Worm (Caenorhabditis elegans) whole organism, young adult: Measurements from ENCODE around the gene kap-1.

ENCODE experiments used
- B0035.1 ChIP-seq: sonication (generic microtip); optimal IDR thresholded peaks from 2 replicates; lab custom pipeline; 2016; ENCODE audit warnings: missing genetic modification characterization, mild to moderate bottlenecking, missing compliant biosample characterization, missing genotype, missing genetic modification reagents
- B0261.1 ChIP-seq: sonication (generic microtip); optimal IDR thresholded peaks from 2 replicates; lab custom pipeline; 2016; ENCODE audit warnings: mild to moderate bottlenecking, missing genetic modification characterization, moderate library complexity, missing compliant biosample characterization
- B0336.3 ChIP-seq: fragments of 200-800 bp; sonication (Bioruptor generic); IDR thresholded peaks from 2 replicates; pipeline ENCODE4 v1.3.6; 2022; ENCODE audit warnings: missing genetic modification characterization, missing compliant biosample characterization
- C06A6.2 ChIP-seq: fragments of 200-800 bp; sonication (Bioruptor generic); conservative IDR thresholded peaks from 2 replicates; pipeline ENCODE4 v1.3.6; 2022; ENCODE audit warnings: missing genetic modification characterization, missing compliant biosample characterization
- C17E4.6 ChIP-seq: fragments of 200-800 bp; sonication (Bioruptor generic); IDR thresholded peaks from 2 replicates; pipeline ENCODE4 v1.3.6; 2022; ENCODE audit warnings: missing genetic modification reagents, missing genetic modification characterization, missing compliant biosample characterization
- D2030.7 ChIP-seq: fragments of 200-800 bp; sonication (Bioruptor generic); IDR thresholded peaks from 2 replicates; pipeline ENCODE4 v1.3.6; 2022; ENCODE audit warnings: missing genetic modification reagents, missing genetic modification characterization, missing compliant biosample characterization
- F22D6.2 ChIP-seq: sonication (generic microtip); optimal IDR thresholded peaks from 2 replicates; lab custom pipeline; 2016; ENCODE audit warnings: mild to moderate bottlenecking, missing genetic modification characterization, missing compliant biosample characterization
- F23B12.7 ChIP-seq: sonication (generic microtip); optimal IDR thresholded peaks from 2 replicates; lab custom pipeline; 2017; ENCODE audit warnings: missing genetic modification characterization, mild to moderate bottlenecking, missing compliant biosample characterization, antibody characterized with exemption, moderate library complexity; ENCODE audit not compliant: insufficient read depth
- F33H1.4 ChIP-seq: fragments of 200-800 bp; sonication (Bioruptor generic); IDR thresholded peaks from 2 replicates; pipeline ENCODE4 v1.3.6; 2022; ENCODE audit warnings: missing genetic modification reagents, missing genetic modification characterization, missing compliant biosample characterization
- F57A8.1 ChIP-seq: fragments of 200-800 bp; sonication (Bioruptor generic); optimal IDR thresholded peaks from 2 replicates; lab custom pipeline; 2018; ENCODE audit warnings: mild to moderate bottlenecking, missing genetic modification characterization, moderate library complexity, missing compliant biosample characterization
- T26A5.8 ChIP-seq: sonication (generic microtip); optimal IDR thresholded peaks from 2 replicates; lab custom pipeline; 2016; ENCODE audit warnings: missing genetic modification characterization, missing compliant biosample characterization
- Y53G8AR.9 ChIP-seq: fragments of 200-800 bp; sonication (Bioruptor generic); conservative IDR thresholded peaks from 2 replicates; pipeline ENCODE4 v1.3.6; 2022; ENCODE audit warnings: missing genetic modification reagents, missing genetic modification characterization, missing compliant biosample characterization
- Y56A3A.18 ChIP-seq: fragments of 200-800 bp; sonication (Bioruptor generic); IDR thresholded peaks from 2 replicates; pipeline ENCODE4 v1.3.6; 2022; ENCODE audit warnings: missing genetic modification reagents, missing genetic modification characterization, missing compliant biosample characterization
- ZK185.1 ChIP-seq: sonication (generic microtip); optimal IDR thresholded peaks from 2 replicates; lab custom pipeline; 2016; ENCODE audit warnings: mild to moderate bottlenecking, missing genetic modification characterization, missing compliant biosample characterization; ENCODE audit not compliant: poor library complexity, severe bottlenecking
- aptf-2 ChIP-seq: fragments of 200-800 bp; sonication (Bioruptor generic); conservative IDR thresholded peaks from 2 replicates; pipeline ENCODE4 v1.3.6; 2022; ENCODE audit warnings: missing genetic modification reagents, missing genetic modification characterization, missing compliant biosample characterization
- aptf-3 ChIP-seq: fragments of 200-800 bp; sonication (Bioruptor generic); IDR thresholded peaks from 2 replicates; pipeline ENCODE4 v1.3.6; 2022; ENCODE audit warnings: missing genetic modification characterization, missing compliant biosample characterization
- atf-7 ChIP-seq: sonication (generic microtip); optimal IDR thresholded peaks from 2 replicates; lab custom pipeline; 2017; ENCODE audit warnings: mild to moderate bottlenecking, missing genetic modification characterization, missing compliant biosample characterization
- athp-1 ChIP-seq: sonication (generic microtip); optimal IDR thresholded peaks from 2 replicates; lab custom pipeline; 2017; ENCODE audit warnings: mild to moderate bottlenecking, missing genetic modification characterization, missing compliant biosample characterization
- attf-3 ChIP-seq: fragments of 200-800 bp; sonication (Bioruptor generic); conservative IDR thresholded peaks from 2 replicates; pipeline ENCODE4 v1.3.6; 2022; ENCODE audit warnings: missing genetic modification reagents, missing genetic modification characterization, missing compliant biosample characterization
- cebp-2 ChIP-seq: fragments of 200-800 bp; sonication (Bioruptor generic); IDR thresholded peaks from 2 replicates; pipeline ENCODE4 v1.3.6; 2022; ENCODE audit warnings: missing genetic modification characterization, missing compliant biosample characterization
- ceh-27 ChIP-seq: fragments of 200-800 bp; sonication (Bioruptor generic); optimal IDR thresholded peaks from 2 replicates; lab custom pipeline; 2018; ENCODE audit warnings: mild to moderate bottlenecking, missing genetic modification characterization, moderate library complexity, missing compliant biosample characterization
- ceh-40 ChIP-seq: fragments of 200-800 bp; sonication (Bioruptor generic); IDR thresholded peaks from 2 replicates; pipeline ENCODE4 v1.3.6; 2022; ENCODE audit warnings: missing genetic modification characterization, missing compliant biosample characterization
- ceh-91 ChIP-seq: fragments of 200-800 bp; sonication (Bioruptor generic); IDR thresholded peaks from 2 replicates; pipeline ENCODE4 v1.3.6; 2022; ENCODE audit warnings: missing genetic modification reagents, missing genetic modification characterization, missing compliant biosample characterization
- chd-7 ChIP-seq: sonication (generic microtip); optimal IDR thresholded peaks from 2 replicates; lab custom pipeline; 2016; ENCODE audit warnings: mild to moderate bottlenecking, missing genetic modification characterization, moderate library complexity, missing compliant biosample characterization
- dpl-1 ChIP-seq: fragments of 150-350 bp; optimal IDR thresholded peaks from 2 replicates; lab custom pipeline; 2014; ENCODE audit warnings: missing biosample characterization, missing genetic modification reagents, missing genetic modification characterization
- egl-44 ChIP-seq: fragments of 200-800 bp; sonication (Bioruptor generic); IDR thresholded peaks from 2 replicates; pipeline ENCODE4 v1.3.6; 2022; ENCODE audit warnings: missing genetic modification reagents, missing genetic modification characterization, missing compliant biosample characterization
- ekl-4 ChIP-seq: fragments of 200-800 bp; sonication (Bioruptor generic); IDR thresholded peaks from 2 replicates; pipeline ENCODE4 v1.3.6; 2022; ENCODE audit warnings: missing genetic modification reagents, missing genetic modification characterization, missing compliant biosample characterization
- ets-4 ChIP-seq: fragments of 200-800 bp; sonication (Bioruptor generic); optimal IDR thresholded peaks from 2 replicates; lab custom pipeline; 2018; ENCODE audit warnings: mild to moderate bottlenecking, missing genetic modification characterization, missing compliant biosample characterization
- gei-17 ChIP-seq: fragments of 200-800 bp; sonication (Bioruptor generic); optimal IDR thresholded peaks from 2 replicates; lab custom pipeline; 2018; ENCODE audit warnings: mild to moderate bottlenecking, missing genetic modification characterization, missing compliant biosample characterization
- hmg-1.2 ChIP-seq: fragments of 200-800 bp; sonication (Bioruptor generic); IDR thresholded peaks from 2 replicates; pipeline ENCODE4 v1.3.6; 2022; ENCODE audit warnings: missing genetic modification reagents, missing genetic modification characterization, missing compliant biosample characterization
- hrde-1 ChIP-seq: sonication (generic microtip); optimal IDR thresholded peaks from 2 replicates; lab custom pipeline; 2016; ENCODE audit warnings: missing genetic modification characterization, mild to moderate bottlenecking, missing compliant biosample characterization, moderate library complexity, missing genotype, missing genetic modification reagents, borderline replicate concordance
- let-526 ChIP-seq: fragments of 200-800 bp; sonication (Bioruptor generic); IDR thresholded peaks from 2 replicates; pipeline ENCODE4 v1.3.6; 2022; ENCODE audit warnings: missing genetic modification reagents, missing genetic modification characterization, missing compliant biosample characterization
- lin-26 ChIP-seq: fragments of 200-800 bp; sonication (Bioruptor generic); IDR thresholded peaks from 2 replicates; pipeline ENCODE4 v1.3.6; 2022; ENCODE audit warnings: missing genetic modification reagents, missing genetic modification characterization, missing compliant biosample characterization
- lin-40 ChIP-seq: sonication (generic microtip); optimal IDR thresholded peaks from 2 replicates; lab custom pipeline; 2016; ENCODE audit warnings: missing genetic modification characterization, mild to moderate bottlenecking, missing compliant biosample characterization, missing genotype, missing genetic modification reagents
- madf-10 ChIP-seq: sonication (generic microtip); optimal IDR thresholded peaks from 2 replicates; lab custom pipeline; 2016; ENCODE audit warnings: mild to moderate bottlenecking, missing genetic modification characterization, missing compliant biosample characterization
- madf-6 ChIP-seq: fragments of 200-800 bp; sonication (Bioruptor generic); IDR thresholded peaks from 2 replicates; pipeline ENCODE4 v1.3.6; 2022; ENCODE audit warnings: missing genetic modification reagents, missing genetic modification characterization, missing compliant biosample characterization
- madf-8 ChIP-seq: fragments of 200-800 bp; sonication (Bioruptor generic); conservative IDR thresholded peaks from 2 replicates; pipeline ENCODE4 v1.3.6; 2022; ENCODE audit warnings: missing genetic modification reagents, missing genetic modification characterization, missing compliant biosample characterization
- mcd-1 ChIP-seq: fragments of 200-800 bp; sonication (Bioruptor generic); IDR thresholded peaks from 2 replicates; pipeline ENCODE4 v1.3.6; 2022; ENCODE audit warnings: missing genetic modification reagents, missing genetic modification characterization, missing compliant biosample characterization
- mel-28 ChIP-seq: sonication (generic microtip); optimal IDR thresholded peaks from 2 replicates; lab custom pipeline; 2016; ENCODE audit warnings: borderline replicate concordance, mild to moderate bottlenecking, missing genetic modification characterization, missing compliant biosample characterization
- pbrm-1 ChIP-seq: fragments of 200-800 bp; sonication (Bioruptor generic); IDR thresholded peaks from 2 replicates; pipeline ENCODE4 v1.3.6; 2022; ENCODE audit warnings: missing genetic modification reagents, missing genetic modification characterization, missing compliant biosample characterization
- repo-1 ChIP-seq: sonication (generic microtip); optimal IDR thresholded peaks from 2 replicates; lab custom pipeline; 2017; ENCODE audit warnings: mild to moderate bottlenecking, missing genetic modification characterization, missing compliant biosample characterization
- sdz-38 ChIP-seq: sonication (generic microtip); optimal IDR thresholded peaks from 2 replicates; lab custom pipeline; 2016; ENCODE audit warnings: missing genotype, missing genetic modification characterization, missing compliant biosample characterization
- snpc-1.3 ChIP-seq: sonication (generic microtip); optimal IDR thresholded peaks from 2 replicates; lab custom pipeline; 2017; ENCODE audit warnings: missing genetic modification characterization, mild to moderate bottlenecking, missing compliant biosample characterization, antibody characterized with exemption, moderate library complexity, missing genotype, missing genetic modification reagents; ENCODE audit not compliant: insufficient read depth
- somi-1 ChIP-seq: fragments of 200-800 bp; sonication (Bioruptor generic); optimal IDR thresholded peaks from 2 replicates; lab custom pipeline; 2018; ENCODE audit warnings: mild to moderate bottlenecking, missing genetic modification characterization, missing compliant biosample characterization
- tbp1 ChIP-seq: fragments of 200-800 bp; sonication (Bioruptor generic); optimal IDR thresholded peaks from 2 replicates; lab custom pipeline; 2018; ENCODE audit warnings: mild to moderate bottlenecking, missing genetic modification characterization, missing compliant biosample characterization
- tbx-9 ChIP-seq: sonication (generic microtip); optimal IDR thresholded peaks from 2 replicates; lab custom pipeline; 2016; ENCODE audit warnings: borderline replicate concordance, missing genetic modification characterization, inconsistent platforms, missing compliant biosample characterization
- tlf-1 ChIP-seq: fragments of 200-800 bp; sonication (Bioruptor generic); optimal IDR thresholded peaks from 2 replicates; lab custom pipeline; 2018; ENCODE audit warnings: mild to moderate bottlenecking, missing genetic modification characterization, missing compliant biosample characterization
- zfh-2 ChIP-seq: fragments of 200-800 bp; sonication (Bioruptor generic); conservative IDR thresholded peaks from 2 replicates; pipeline ENCODE4 v1.3.6; 2022; ENCODE audit warnings: missing genetic modification reagents, missing genetic modification characterization, missing compliant biosample characterization
- ztf-18 ChIP-seq: sonication (generic microtip); optimal IDR thresholded peaks from 2 replicates; lab custom pipeline; 2016; ENCODE audit warnings: missing genotype, mild to moderate bottlenecking, missing genetic modification characterization, missing compliant biosample characterization

The kap-1 gene

DNA sequence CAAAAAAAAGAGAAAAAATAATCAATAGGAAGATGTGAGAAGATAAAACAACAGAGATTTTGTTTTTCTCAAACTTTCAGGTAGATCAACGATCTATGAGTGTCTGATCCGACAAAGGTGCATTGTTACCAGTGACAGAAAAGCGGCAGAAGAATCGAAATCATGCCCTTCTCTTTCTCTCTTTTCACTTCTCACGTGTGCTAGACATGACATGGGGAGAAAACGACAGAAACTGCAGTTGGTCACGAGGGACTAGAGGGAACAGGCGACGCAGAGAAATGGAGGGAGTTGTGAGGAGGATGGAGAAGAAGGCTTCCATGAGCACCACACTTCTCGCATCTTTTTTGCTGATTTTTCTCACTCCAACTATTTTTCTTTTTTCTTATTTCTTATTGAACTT is 3.4 kb upstream of the kap-1 start, which contains the start of gene F56C9.10 (continued):
- TF ChIP-seq madf-6 (GFP tag; lab: Robert Waterston, UW) (no peak), egl-44 (GFP tag; lab: Robert Waterston, UW) (0 out of 2 replicates have a peak, but pooled peaks have one; percentile 34), hrde-1 (tag; lab: Kevin White, UChicago) (no peak), F22D6.2 (tag; lab: Kevin White, UChicago) (peak; percentile 74), ceh-91 (no peak), sdz-38 (tag; lab: Kevin White, UChicago) (no peak), B0336.3 (GFP tag; lab: Robert Waterston, UW) (peak; percentile 90), F57A8.1 (GFP tag; lab: Kevin White, UChicago) (no peak), C17E4.6 (GFP tag; lab: Robert Waterston, UW) (no peak), Y53G8AR.9 (GFP tag; lab: Robert Waterston, UW) (peak; percentile 56; the same call in 1 of the 2 replicates), aptf-3 (no peak), tbp1 (GFP tag; lab: Kevin White, UChicago) (peak; percentile 58), snpc-1.3 (tag; lab: Kevin White, UChicago) (no peak), dpl-1 (GFP tag; lab: Kevin White, UChicago) (no peak), B0035.1 (tag; lab: Kevin White, UChicago) (no peak), lin-40 (tag; lab: Kevin White, UChicago) (peak; percentile 79), ceh-40 (no peak), D2030.7 (no peak), atf-7 (tag; lab: Kevin White, UChicago) (peak; percentile 72), T26A5.8 (tag; lab: Kevin White, UChicago) (no peak), tbx-9 (no peak), F23B12.7 (no peak), athp-1 (tag; lab: Kevin White, UChicago) (peak; percentile 75), ztf-18 (tag; lab: Kevin White, UChicago) (peak; percentile 16), let-526 (GFP tag; lab: Robert Waterston, UW) (peak; percentile 51; the same call in 1 of the 2 replicates), Y56A3A.18 (GFP tag; lab: Robert Waterston, UW) (no peak), zfh-2 (GFP tag; lab: Robert Waterston, UW) (peak; percentile 75), madf-8 (GFP tag; lab: Robert Waterston, UW) (no peak), lin-26 (GFP tag; lab: Robert Waterston, UW) (peak; percentile 61), madf-10 (tag; lab: Kevin White, UChicago) (peak; percentile 77), chd-7 (tag; lab: Kevin White, UChicago) (peak; percentile 82), attf-3 (GFP tag; lab: Robert Waterston, UW) (no peak), ZK185.1 (tag; lab: Kevin White, UChicago) (peak; percentile 53), tlf-1 (GFP tag; lab: Kevin White, UChicago) (peak; percentile 67), ceh-27 (GFP tag; lab: Kevin White, UChicago) (peak; percentile 83), pbrm-1 (GFP tag; lab: Robert Waterston, UW) (peak; percentile 79), somi-1 (GFP tag; lab: Kevin White, UChicago) (peak; percentile 95), F33H1.4 (GFP tag; lab: Robert Waterston, UW) (peak; percentile 41), B0261.1 (tag; lab: Kevin White, UChicago) (no peak), ekl-4 (GFP tag; lab: Robert Waterston, UW) (peak; percentile 71; the same call in 1 of the 2 replicates), gei-17 (GFP tag; lab: Kevin White, UChicago) (peak; percentile 43), cebp-2 (no peak), mcd-1 (GFP tag; lab: Robert Waterston, UW) (peak; percentile 60), aptf-2 (GFP tag; lab: Robert Waterston, UW) (no peak), C06A6.2 (GFP tag; lab: Robert Waterston, UW) (0 out of 2 replicates have a peak, but pooled peaks have one; percentile 14), repo-1 (tag; lab: Kevin White, UChicago) (peak; percentile 64), hmg-1.2 (GFP tag; lab: Robert Waterston, UW) (peak; percentile 50; the same call in 1 of the 2 replicates), mel-28 (tag; lab: Kevin White, UChicago) (no peak), ets-4 (GFP tag; lab: Kevin White, UChicago) (peak; percentile 19)
